Fruit fly (Drosophila melanogaster): Measurements from ENCODE around the gene CG9121.
A peak's percentile ranks its signal among the peaks of the same experiment; 100 is the strongest.

CG9121 gene

DNA sequence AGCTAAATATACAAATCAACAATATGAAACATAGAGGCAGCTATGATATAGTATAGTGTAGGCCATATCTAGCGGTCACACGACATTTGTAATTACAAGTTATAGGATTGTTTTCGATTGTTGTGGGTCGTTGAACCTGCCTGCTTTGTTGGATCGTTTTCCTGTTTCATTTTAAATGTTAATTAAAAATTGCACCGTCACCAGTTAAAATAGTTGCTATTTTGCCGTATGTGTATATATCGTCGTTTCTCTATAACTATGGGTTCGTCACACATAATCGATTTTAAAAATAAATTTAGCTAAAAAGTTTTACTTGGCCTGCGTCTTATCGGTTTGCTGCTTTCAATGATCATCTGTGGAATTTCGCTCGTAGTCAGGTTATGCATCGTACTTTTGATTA lies 21.5 kb upstream of the CG9121 start:
- TF ChIP-seq eve (GFP tag; optimal IDR thresholded peaks at IDR 0.05), result peak in 1 of 2 experiments; percentile 39
- TF ChIP-seq sens (GFP tag), result peak; percentile 68
- no peak for TF ChIP-seq CG8089 (GFP tag; optimal IDR thresholded peaks at IDR 0.05)
- TF ChIP-seq HLH4C (GFP tag; IDR thresholded peaks at IDR 0.05; ENCODE audit: partially characterized antibody), result no peak

dm6 chr2L:5070797-5071579 lies 20.1 kb upstream of the CG9121 start, which contains the start of gene RpL37A:
Gene RpL37A, plus strand, starts transcription at chr2L:5070957.
- peak; percentile 48 for TF ChIP-seq CG12942 (GFP tag; optimal IDR thresholded peaks at IDR 0.05)
- TF ChIP-seq HmgD (GFP tag; optimal IDR thresholded peaks at IDR 0.05), result peak; percentile 65
- TF ChIP-seq CG4424 (GFP tag; optimal IDR thresholded peaks at IDR 0.05), result peak; percentile 76
- peak; percentile 74 for TF ChIP-seq CG12299 (tag; optimal IDR thresholded peaks at IDR 0.05)
- TF ChIP-seq Ets97D (GFP tag; optimal IDR thresholded peaks at IDR 0.05), result peak; percentile 99
- TF ChIP-seq CG11085 (GFP tag; IDR thresholded peaks at IDR 0.05), result peak; percentile 62; the same call in 1 of the 2 replicates
- peak; percentile 84 for TF ChIP-seq CG4854 (GFP tag; optimal IDR thresholded peaks at IDR 0.05)
- peak; percentile 55; the same call in 1 of the 3 replicates for TF ChIP-seq dysf (GFP tag; IDR thresholded peaks at IDR 0.05)
- peak; percentile 72 for TF ChIP-seq CG7839 (tag; optimal IDR thresholded peaks at IDR 0.05)
- TF ChIP-seq mirr (GFP tag; optimal IDR thresholded peaks at IDR 0.05), result peak; percentile 75
- TF ChIP-seq bbx (GFP tag; IDR thresholded peaks at IDR 0.05; ENCODE audit: partially characterized antibody), result peak; percentile 61; the same call in 1 of the 2 replicates
- TF ChIP-seq Ravus (GFP tag; IDR thresholded peaks at IDR 0.05), result no peak
- TF ChIP-seq CG3726 (GFP tag; IDR thresholded peaks at IDR 0.05), result 0 out of 3 replicates have a peak, but pooled peaks have one; percentile 14
- no peak for TF ChIP-seq CG16815 (GFP tag; optimal IDR thresholded peaks at IDR 0.05)
- no peak for TF ChIP-seq Tbp (GFP tag; optimal IDR thresholded peaks at IDR 0.05)
- TF ChIP-seq CG17361 (GFP tag; IDR thresholded peaks at IDR 0.05), result peak; percentile 78
- peak; percentile 69 for TF ChIP-seq CG10274 (GFP tag; optimal IDR thresholded peaks at IDR 0.05)
- TF ChIP-seq CG14860 (GFP tag; IDR thresholded peaks at IDR 0.05; ENCODE audit: partially characterized antibody), result no peak
- peak; percentile 50 for TF ChIP-seq CG6689 (GFP tag; IDR thresholded peaks at IDR 0.05)
- TF ChIP-seq psq (GFP tag; optimal IDR thresholded peaks at IDR 0.05), result peak; percentile 30
- peak; percentile 84 for TF ChIP-seq CG6854 (GFP tag; optimal IDR thresholded peaks at IDR 0.05)
- peak; percentile 89 for TF ChIP-seq CG2199 (GFP tag; IDR thresholded peaks at IDR 0.05)
- peak; percentile 72 for TF ChIP-seq gcm2 (GFP tag; optimal IDR thresholded peaks at IDR 0.05)
- TF ChIP-seq Mes4 (GFP tag; optimal IDR thresholded peaks at IDR 0.05), result peak; percentile 92
- TF ChIP-seq h (optimal IDR thresholded peaks at IDR 0.05), result no peak
- TF ChIP-seq CG7372 (GFP tag; IDR thresholded peaks at IDR 0.05), result peak; percentile 82
- TF ChIP-seq CG7556 (GFP tag; optimal IDR thresholded peaks at IDR 0.05), result peak; percentile 60
- TF ChIP-seq CG3163 (GFP tag; optimal IDR thresholded peaks at IDR 0.05), result peak; percentile 63
- no peak for TF ChIP-seq cg (GFP tag; optimal IDR thresholded peaks at IDR 0.05)
- TF ChIP-seq Pdp1 (GFP tag; optimal IDR thresholded peaks at IDR 0.05), result peak; percentile 60 to 85
- TF ChIP-seq fd96Cb (tag; optimal IDR thresholded peaks at IDR 0.05), result peak; percentile 20
- no peak for TF ChIP-seq jing (GFP tag; optimal IDR thresholded peaks at IDR 0.05)
- peak; percentile 96 for TF ChIP-seq CG7987 (GFP tag; optimal IDR thresholded peaks at IDR 0.05)
- peak; percentile 85 for TF ChIP-seq kni (GFP tag; optimal IDR thresholded peaks at IDR 0.05)
- TF ChIP-seq CG30431 (GFP tag; optimal IDR thresholded peaks at IDR 0.05), result peak; percentile 63
- TF ChIP-seq NK7.1 (GFP tag; optimal IDR thresholded peaks at IDR 0.05), result peak; percentile 67
- TF ChIP-seq D (optimal IDR thresholded peaks at IDR 0.05), result no peak
- TF ChIP-seq D (GFP tag; optimal IDR thresholded peaks at IDR 0.05), result peak; percentile 78
- TF ChIP-seq croc (GFP tag; conservative IDR thresholded peaks at IDR 0.05), result no peak
- peak; percentile 84 for TF ChIP-seq chm (GFP tag; IDR thresholded peaks at IDR 0.05)
- peak; percentile 92 for TF ChIP-seq CG17186 (GFP tag; optimal IDR thresholded peaks at IDR 0.05)
- peak; percentile 57; the same call in 1 of the 2 replicates for TF ChIP-seq CG14441 (GFP tag; IDR thresholded peaks at IDR 0.05)
- TF ChIP-seq NfI (GFP tag; optimal IDR thresholded peaks at IDR 0.05), result peak; percentile 91
- TF ChIP-seq CG12236 (GFP tag; optimal IDR thresholded peaks at IDR 0.05), result peak; percentile 43

Measured in whole organism, embryonic.